Fruit fly (Drosophila melanogaster): ENCODE results near the gene CG12054.

Gene CG12054

dm6 chr3R:31218997-31219992 lies 1.2 kb upstream of the CG12054 start, which contains the start of gene ATPsynC (continued):
- TF ChIP-seq Hnf4 (GFP tag; optimal IDR thresholded peaks at IDR 0.05) (no peak), foxo (GFP tag; optimal IDR thresholded peaks at IDR 0.05) (peak in 1 of 2 experiments; percentile 30), N (GFP tag; optimal IDR thresholded peaks at IDR 0.05) (peak; percentile 95), Abd-B (GFP tag; optimal IDR thresholded peaks at IDR 0.05) (no peak), pan (optimal IDR thresholded peaks at IDR 0.05) (no peak)

dm6 chr3R:31221337-31222047 lies 990 bp downstream of the CG12054 start:
- peak; percentile 12 for TF ChIP-seq Hr78 (GFP tag; optimal IDR thresholded peaks at IDR 0.05)
- peak; percentile 15 for TF ChIP-seq br (GFP tag; optimal IDR thresholded peaks at IDR 0.05)
- TF ChIP-seq woc (GFP tag; optimal IDR thresholded peaks at IDR 0.05) = no peak
- peak; percentile 17 for TF ChIP-seq h (GFP tag; optimal IDR thresholded peaks at IDR 0.05)
- TF ChIP-seq CG32264 (GFP tag; optimal IDR thresholded peaks at IDR 0.05) = no peak
- peak; percentile 47 for TF ChIP-seq Rel (GFP tag; optimal IDR thresholded peaks at IDR 0.05)
- TF ChIP-seq Rel (tag; optimal IDR thresholded peaks at IDR 0.05) = no peak
- TF ChIP-seq Sp1 (GFP tag; optimal IDR thresholded peaks at IDR 0.05) = peak; percentile 55
- TF ChIP-seq Hr83 (GFP tag; optimal IDR thresholded peaks at IDR 0.05; ENCODE audit: poor library complexity, severe bottlenecking) = peak; percentile 41
- peak; percentile 21 for TF ChIP-seq Dif (GFP tag; optimal IDR thresholded peaks at IDR 0.05; ENCODE audit: partially characterized antibody)
- peak; percentile 12 for TF ChIP-seq psq (GFP tag; optimal IDR thresholded peaks at IDR 0.05)
- no peak for TF ChIP-seq N (GFP tag; optimal IDR thresholded peaks at IDR 0.05)
- TF ChIP-seq rgr (GFP tag; optimal IDR thresholded peaks at IDR 0.05) = no peak
- peak; percentile 95 for TF ChIP-seq jim (GFP tag; optimal IDR thresholded peaks at IDR 0.05)

- TF ChIP-seq tai (GFP tag; optimal IDR thresholded peaks at IDR 0.05) = no peak
- TF ChIP-seq CG32264 (GFP tag; optimal IDR thresholded peaks at IDR 0.05) = peak; percentile 8
- peak; percentile 61 for TF ChIP-seq OdsH (GFP tag; optimal IDR thresholded peaks at IDR 0.05)
- peak; percentile 70 for TF ChIP-seq br (GFP tag; optimal IDR thresholded peaks at IDR 0.05)
- TF ChIP-seq brk (GFP tag; optimal IDR thresholded peaks at IDR 0.05) = no peak
- TF ChIP-seq Dfd (GFP tag; optimal IDR thresholded peaks at IDR 0.05) = no peak
- no peak for TF ChIP-seq sage (GFP tag; optimal IDR thresholded peaks at IDR 0.05)
- no peak for TF ChIP-seq Vsx2 (GFP tag; optimal IDR thresholded peaks at IDR 0.05; ENCODE audit: partially characterized antibody)
- TF ChIP-seq CG9705 (GFP tag; optimal IDR thresholded peaks at IDR 0.05) = peak; percentile 20
- peak; percentile 83 for TF ChIP-seq h (GFP tag; optimal IDR thresholded peaks at IDR 0.05)
- no peak for TF ChIP-seq Mio (GFP tag; optimal IDR thresholded peaks at IDR 0.05)
- TF ChIP-seq CrebA (GFP tag; optimal IDR thresholded peaks at IDR 0.05; ENCODE audit: borderline replicate concordance) = no peak
- peak; percentile 46 for TF ChIP-seq Hnf4 (GFP tag; optimal IDR thresholded peaks at IDR 0.05)
- peak; percentile 56 for TF ChIP-seq sv (GFP tag; optimal IDR thresholded peaks at IDR 0.05)
- TF ChIP-seq Dif (GFP tag; optimal IDR thresholded peaks at IDR 0.05; ENCODE audit: partially characterized antibody) = no peak
- no peak for TF ChIP-seq Myc (optimal IDR thresholded peaks at IDR 0.05)
- TF ChIP-seq dmrt93B (GFP tag; optimal IDR thresholded peaks at IDR 0.05) = peak; percentile 47
- TF ChIP-seq dsf (GFP tag; optimal IDR thresholded peaks at IDR 0.05; ENCODE audit: borderline replicate concordance) = no peak
- TF ChIP-seq ey (GFP tag; optimal IDR thresholded peaks at IDR 0.05) = peak; percentile 72
- TF ChIP-seq Hr83 (GFP tag; optimal IDR thresholded peaks at IDR 0.05; ENCODE audit: poor library complexity, severe bottlenecking) = no peak
- TF ChIP-seq psq (GFP tag; optimal IDR thresholded peaks at IDR 0.05) = peak; percentile 49
- TF ChIP-seq usp (GFP tag; optimal IDR thresholded peaks at IDR 0.05) = no peak
- peak in 1 of 2 experiments; percentile 77 for TF ChIP-seq foxo (GFP tag; optimal IDR thresholded peaks at IDR 0.05)
- peak; percentile 80 for TF ChIP-seq fru (GFP tag; optimal IDR thresholded peaks at IDR 0.05)
- peak; percentile 72 for TF ChIP-seq rgr (GFP tag; optimal IDR thresholded peaks at IDR 0.05)
- TF ChIP-seq jim (GFP tag; optimal IDR thresholded peaks at IDR 0.05) = no peak
- no peak for TF ChIP-seq dl (GFP tag; optimal IDR thresholded peaks at IDR 0.05; ENCODE audit: insufficient read depth in 1 of 2, partially characterized antibody in 2 of 2)
- peak; percentile 58 for TF ChIP-seq HLH106 (tag; optimal IDR thresholded peaks at IDR 0.05)
- TF ChIP-seq N (GFP tag; optimal IDR thresholded peaks at IDR 0.05) = no peak
- peak; percentile 60 for TF ChIP-seq Sp1 (GFP tag; optimal IDR thresholded peaks at IDR 0.05)
- peak; percentile 50 for TF ChIP-seq woc (GFP tag; optimal IDR thresholded peaks at IDR 0.05)
- TF ChIP-seq GATAd (GFP tag; optimal IDR thresholded peaks at IDR 0.05) = no peak
- no peak for TF ChIP-seq Rel (GFP tag; optimal IDR thresholded peaks at IDR 0.05)
- TF ChIP-seq Rel (tag; optimal IDR thresholded peaks at IDR 0.05) = no peak
- TF ChIP-seq Hr78 (GFP tag; optimal IDR thresholded peaks at IDR 0.05) = no peak
Measured at dm6 chr3R:31222125-31222889, 1.8 kb downstream of the CG12054 start.

Data from whole organism, wandering third instar larva.